Worm (Caenorhabditis elegans) whole organism, young adult: ENCODE measurements around the gene msp-33.

Source experiments
- B0336.3 ChIP-seq: fragments of 200-800 bp; sonication (Bioruptor generic); IDR thresholded peaks from 2 replicates; pipeline ENCODE4 v1.3.6; 2022; ENCODE audit warnings: missing genetic modification characterization, missing compliant biosample characterization
- C06A6.2 ChIP-seq: fragments of 200-800 bp; sonication (Bioruptor generic); conservative IDR thresholded peaks from 2 replicates; pipeline ENCODE4 v1.3.6; 2022; ENCODE audit warnings: missing genetic modification characterization, missing compliant biosample characterization
- C17E4.6 ChIP-seq: fragments of 200-800 bp; sonication (Bioruptor generic); IDR thresholded peaks from 2 replicates; pipeline ENCODE4 v1.3.6; 2022; ENCODE audit warnings: missing genetic modification reagents, missing genetic modification characterization, missing compliant biosample characterization
- F37B4.10 ChIP-seq: fragments of 200-800 bp; sonication (Bioruptor generic); IDR thresholded peaks from 2 replicates; pipeline ENCODE4 v1.3.6; 2022; ENCODE audit warnings: missing genetic modification characterization, missing compliant biosample characterization
- F39B2.1 ChIP-seq: fragments of 200-800 bp; sonication (Bioruptor generic); IDR thresholded peaks from 2 replicates; pipeline ENCODE4 v1.3.6; 2022; ENCODE audit warnings: missing genetic modification reagents, missing genetic modification characterization, missing compliant biosample characterization
- F57C9.4 ChIP-seq: sonication (generic microtip); optimal IDR thresholded peaks from 2 replicates; lab custom pipeline; 2017; ENCODE audit warnings: mild to moderate bottlenecking, missing genetic modification characterization, missing compliant biosample characterization
- K12H6.12 ChIP-seq: fragments of 200-800 bp; sonication (Bioruptor generic); optimal IDR thresholded peaks from 2 replicates; lab custom pipeline; 2018; ENCODE audit warnings: mild to moderate bottlenecking, missing genetic modification characterization, missing compliant biosample characterization
- T26A5.8 ChIP-seq: sonication (generic microtip); optimal IDR thresholded peaks from 2 replicates; lab custom pipeline; 2016; ENCODE audit warnings: missing genetic modification characterization, missing compliant biosample characterization
- Y53F4B.3 ChIP-seq: fragments of 200-800 bp; sonication (Bioruptor generic); IDR thresholded peaks from 2 replicates; pipeline ENCODE4 v1.3.6; 2022; ENCODE audit warnings: missing genetic modification reagents, missing genetic modification characterization, missing compliant biosample characterization
- Y56A3A.18 ChIP-seq: fragments of 200-800 bp; sonication (Bioruptor generic); IDR thresholded peaks from 2 replicates; pipeline ENCODE4 v1.3.6; 2022; ENCODE audit warnings: missing genetic modification reagents, missing genetic modification characterization, missing compliant biosample characterization
- Y67H2A.10 ChIP-seq: fragments of 200-800 bp; sonication (Bioruptor generic); conservative IDR thresholded peaks from 2 replicates; pipeline ENCODE4 v1.3.6; 2022; ENCODE audit warnings: missing genetic modification reagents, missing genetic modification characterization, missing compliant biosample characterization
- aptf-2 ChIP-seq: fragments of 200-800 bp; sonication (Bioruptor generic); conservative IDR thresholded peaks from 2 replicates; pipeline ENCODE4 v1.3.6; 2022; ENCODE audit warnings: missing genetic modification reagents, missing genetic modification characterization, missing compliant biosample characterization
- athp-1 ChIP-seq: sonication (generic microtip); optimal IDR thresholded peaks from 2 replicates; lab custom pipeline; 2017; ENCODE audit warnings: mild to moderate bottlenecking, missing genetic modification characterization, missing compliant biosample characterization
- attf-3 ChIP-seq: fragments of 200-800 bp; sonication (Bioruptor generic); conservative IDR thresholded peaks from 2 replicates; pipeline ENCODE4 v1.3.6; 2022; ENCODE audit warnings: missing genetic modification reagents, missing genetic modification characterization, missing compliant biosample characterization
- attf-5 ChIP-seq: fragments of 200-800 bp; sonication (Bioruptor generic); optimal IDR thresholded peaks from 2 replicates; lab custom pipeline; 2018; ENCODE audit warnings: mild to moderate bottlenecking, missing genetic modification characterization, missing compliant biosample characterization
- ceh-91 ChIP-seq: fragments of 200-800 bp; sonication (Bioruptor generic); IDR thresholded peaks from 2 replicates; pipeline ENCODE4 v1.3.6; 2022; ENCODE audit warnings: missing genetic modification reagents, missing genetic modification characterization, missing compliant biosample characterization
- dox-1 ChIP-seq: fragments of 200-800 bp; sonication (Bioruptor generic); IDR thresholded peaks from 2 replicates; pipeline ENCODE4 v1.3.6; 2022; ENCODE audit warnings: missing genetic modification reagents, missing genetic modification characterization, missing compliant biosample characterization
- dpl-1 ChIP-seq: fragments of 150-350 bp; optimal IDR thresholded peaks from 2 replicates; lab custom pipeline; 2014; ENCODE audit warnings: missing biosample characterization, missing genetic modification reagents, missing genetic modification characterization
- egl-18 ChIP-seq: fragments of 200-800 bp; sonication (Bioruptor generic); IDR thresholded peaks from 2 replicates; pipeline ENCODE4 v1.3.6; 2022; ENCODE audit warnings: missing genetic modification reagents, missing genetic modification characterization, missing compliant biosample characterization
- ets-4 ChIP-seq: fragments of 200-800 bp; sonication (Bioruptor generic); optimal IDR thresholded peaks from 2 replicates; lab custom pipeline; 2018; ENCODE audit warnings: mild to moderate bottlenecking, missing genetic modification characterization, missing compliant biosample characterization
- fkh-3 ChIP-seq: sonication (generic microtip); optimal IDR thresholded peaks from 2 replicates; lab custom pipeline; 2016; ENCODE audit warnings: mild to moderate bottlenecking, missing genetic modification characterization, missing compliant biosample characterization
- him-1 ChIP-seq: sonication (generic microtip); optimal IDR thresholded peaks from 2 replicates; lab custom pipeline; 2016; ENCODE audit warnings: missing genotype, missing genetic modification reagents, missing genetic modification characterization, missing compliant biosample characterization
- hlh-26 ChIP-seq: fragments of 200-800 bp; sonication (Bioruptor generic); conservative IDR thresholded peaks from 2 replicates; pipeline ENCODE4 v1.3.6; 2022; ENCODE audit warnings: missing genetic modification reagents, missing genetic modification characterization, missing compliant biosample characterization
- let-526 ChIP-seq: fragments of 200-800 bp; sonication (Bioruptor generic); IDR thresholded peaks from 2 replicates; pipeline ENCODE4 v1.3.6; 2022; ENCODE audit warnings: missing genetic modification reagents, missing genetic modification characterization, missing compliant biosample characterization
- lin-54 ChIP-seq: fragments of 200-800 bp; sonication (Bioruptor generic); optimal IDR thresholded peaks from 2 replicates; lab custom pipeline; 2018; ENCODE audit warnings: mild to moderate bottlenecking, missing genetic modification characterization, missing compliant biosample characterization
- lsl-1 ChIP-seq: fragments of 200-800 bp; sonication (Bioruptor generic); optimal IDR thresholded peaks from 2 replicates; lab custom pipeline; 2018; ENCODE audit warnings: mild to moderate bottlenecking, missing genetic modification characterization, moderate library complexity, missing compliant biosample characterization
- madf-10 ChIP-seq: sonication (generic microtip); optimal IDR thresholded peaks from 2 replicates; lab custom pipeline; 2016; ENCODE audit warnings: mild to moderate bottlenecking, missing genetic modification characterization, missing compliant biosample characterization
- mcd-1 ChIP-seq: fragments of 200-800 bp; sonication (Bioruptor generic); IDR thresholded peaks from 2 replicates; pipeline ENCODE4 v1.3.6; 2022; ENCODE audit warnings: missing genetic modification reagents, missing genetic modification characterization, missing compliant biosample characterization
- mes-4 ChIP-seq: sonication (generic microtip); optimal IDR thresholded peaks from 2 replicates; lab custom pipeline; 2016; ENCODE audit warnings: missing genotype, missing genetic modification characterization, missing compliant biosample characterization
- nfya-1 ChIP-seq: sonication (generic microtip); optimal IDR thresholded peaks from 2 replicates; lab custom pipeline; 2017; ENCODE audit warnings: antibody characterized with exemption, missing compliant biosample characterization, missing genetic modification characterization, borderline replicate concordance; ENCODE audit not compliant: insufficient read depth
- nfya-2 ChIP-seq: fragments of 200-800 bp; sonication (Bioruptor generic); IDR thresholded peaks from 2 replicates; pipeline ENCODE4 v1.3.6; 2022; ENCODE audit warnings: missing genetic modification reagents, missing genetic modification characterization, missing compliant biosample characterization
- nhr-120 ChIP-seq: fragments of 200-800 bp; sonication (Bioruptor generic); IDR thresholded peaks from 2 replicates; pipeline ENCODE4 v1.3.6; 2022; ENCODE audit warnings: missing genetic modification characterization, missing compliant biosample characterization
- nhr-27 ChIP-seq: fragments of 200-800 bp; sonication (Bioruptor generic); optimal IDR thresholded peaks from 2 replicates; lab custom pipeline; 2018; ENCODE audit warnings: mild to moderate bottlenecking, missing genetic modification characterization, moderate library complexity, missing compliant biosample characterization
- nhr-80 ChIP-seq: sonication (generic microtip); optimal IDR thresholded peaks from 2 replicates; lab custom pipeline; 2016; ENCODE audit warnings: missing genetic modification characterization, missing compliant biosample characterization
- nhr-90 ChIP-seq: sonication (generic microtip); optimal IDR thresholded peaks from 2 replicates; lab custom pipeline; 2016; ENCODE audit warnings: missing genotype, mild to moderate bottlenecking, missing genetic modification characterization, missing compliant biosample characterization
- rcor-1 ChIP-seq: fragments of 200-800 bp; sonication (Bioruptor generic); IDR thresholded peaks from 2 replicates; pipeline ENCODE4 v1.3.6; 2022; ENCODE audit warnings: missing genetic modification reagents, missing genetic modification characterization, missing compliant biosample characterization
- rec-8 ChIP-seq, 2 experiments: sonication (generic microtip); optimal IDR thresholded peaks; 2 replicates each; lab custom pipeline; 2016; ENCODE audit warnings: mild to moderate bottlenecking in 2 of 2, missing genetic modification characterization in 2 of 2, missing genetic modification reagents in 2 of 2, missing genotype in 2 of 2, missing biosample characterization in 1 of 2, missing compliant biosample characterization in 1 of 2, moderate library complexity in 1 of 2
- repo-1 ChIP-seq: sonication (generic microtip); optimal IDR thresholded peaks from 2 replicates; lab custom pipeline; 2017; ENCODE audit warnings: mild to moderate bottlenecking, missing genetic modification characterization, missing compliant biosample characterization
- sea-2 ChIP-seq: fragments of 200-800 bp; sonication (Bioruptor generic); IDR thresholded peaks from 2 replicates; pipeline ENCODE4 v1.3.6; 2022; ENCODE audit warnings: missing genetic modification characterization, missing compliant biosample characterization
- unc-62 ChIP-seq: fragments of 150-350 bp; optimal IDR thresholded peaks from 2 replicates; lab custom pipeline; 2014; ENCODE audit warnings: missing biosample characterization, missing genetic modification reagents, missing genetic modification characterization

msp-33 gene

ce11 chrII:4892594-4892993 is at the start of gene msp-33:
msp-33 (minus strand) TSS chrII:4892694.
- TF ChIP-seq nhr-120 (GFP tag; lab: Robert Waterston, UW) (0 out of 2 replicates have a peak, but pooled peaks have one; percentile 66), dox-1 (GFP tag; lab: Robert Waterston, UW) (no peak)

ce11 chrII:4941541-4942206 is 49.2 kb upstream of the msp-33 start, which contains the start of gene ZK546.19:
ZK546.19 (plus strand) TSS chrII:4941726.
- TF ChIP-seq let-526 (no peak), him-1 (tag; lab: Kevin White, UChicago) (no peak), T26A5.8 (tag; lab: Kevin White, UChicago) (no peak), Y67H2A.10 (no peak), lsl-1 (GFP tag; lab: Kevin White, UChicago) (no peak)

DNA sequence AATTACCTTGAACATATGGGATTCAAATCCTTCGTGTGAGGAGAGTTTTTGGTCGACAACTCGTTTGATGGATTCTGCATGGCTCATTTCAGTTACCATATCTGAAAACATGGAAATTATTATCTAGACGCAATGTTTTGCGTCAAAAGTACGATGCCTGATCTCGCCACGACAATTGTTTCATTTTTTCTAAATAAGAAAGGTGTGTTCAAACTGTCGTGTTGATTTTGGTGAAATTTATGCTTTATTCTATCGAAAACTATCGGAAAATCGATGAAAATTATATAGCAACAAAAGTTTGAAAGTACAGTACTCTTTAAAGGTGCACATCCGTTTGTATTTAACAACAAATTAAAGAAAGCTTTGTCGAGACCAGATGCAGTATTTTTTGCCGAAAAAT is 48.6 kb upstream of the msp-33 start, which contains the start of gene cblc-1:
Gene cblc-1 (minus strand): TSS at position 101 of the 400 bp plus-strand sequence.
- TF ChIP-seq F37B4.10 (no peak), egl-18 (GFP tag; lab: Robert Waterston, UW) (no peak), sea-2 (GFP tag; lab: Robert Waterston, UW) (no peak), nhr-90 (tag; lab: Kevin White, UChicago) (no peak)
- TF ChIP-seq, all 124 proteins: peak for 0

- TF ChIP-seq repo-1 (tag; lab: Kevin White, UChicago) (no peak), ceh-91 (no peak), nfya-2 (no peak), hlh-26 (GFP tag; lab: Robert Waterston, UW) (no peak), Y53F4B.3 (no peak), C06A6.2 (GFP tag; lab: Robert Waterston, UW) (no peak), nhr-120 (GFP tag; lab: Robert Waterston, UW) (no peak), C17E4.6 (GFP tag; lab: Robert Waterston, UW) (no peak), ets-4 (GFP tag; lab: Kevin White, UChicago) (no peak), attf-3 (GFP tag; lab: Robert Waterston, UW) (no peak)
Observed at ce11 chrII:4937743-4938142, 45.2 kb upstream of the msp-33 start, which contains the start of gene ZK546.4. ZK546.4 (plus strand) TSS chrII:4938043.

ce11 chrII:4935518-4935917 is 43.0 kb upstream of the msp-33 start, which contains the start of gene ZK546.5:
ZK546.5 (plus strand) TSS chrII:4935818.
- TF ChIP-seq mcd-1 (GFP tag; lab: Robert Waterston, UW) (0 out of 2 replicates have a peak, but pooled peaks have one; percentile 18), let-526 (no peak)

DNA sequence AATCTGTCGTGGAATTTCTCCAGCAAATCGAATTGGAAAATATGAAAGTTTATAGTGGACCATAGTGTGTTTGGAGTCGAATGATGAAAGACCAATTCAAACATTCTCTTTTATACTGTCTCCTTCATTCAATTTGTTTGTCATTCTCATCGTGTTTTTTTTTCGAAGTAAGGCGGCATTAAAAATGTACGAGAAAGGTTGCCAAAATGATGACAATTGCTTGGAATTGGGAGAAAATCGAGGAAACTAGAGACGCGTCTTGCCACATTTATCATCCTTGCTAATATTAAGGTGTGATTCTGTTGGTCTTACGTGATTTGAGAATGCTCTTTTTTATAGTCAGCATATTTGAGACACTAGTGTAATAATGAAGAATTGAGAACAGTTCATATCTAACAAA is 42.5 kb upstream of the msp-33 start, which contains the start of gene gst-30:
Gene gst-30 (minus strand): TSS at position 101 of the 400 bp plus-strand sequence.
- TF ChIP-seq attf-5 (no peak), nhr-27 (no peak), madf-10 (tag; lab: Kevin White, UChicago) (no peak), Y56A3A.18 (no peak), unc-62 (no peak), athp-1 (tag; lab: Kevin White, UChicago) (no peak), K12H6.12 (tag; lab: Kevin White, UChicago) (no peak), nhr-80 (tag; lab: Kevin White, UChicago) (no peak), rcor-1 (GFP tag; lab: Robert Waterston, UW) (no peak), T26A5.8 (tag; lab: Kevin White, UChicago) (no peak), mes-4 (tag; lab: Kevin White, UChicago) (no peak), F39B2.1 (no peak), fkh-3 (tag; lab: Kevin White, UChicago) (no peak), dpl-1 (GFP tag; lab: Kevin White, UChicago) (no peak), rec-8 (tag; optimal IDR thresholded peaks at IDR 0.05; lab: Kevin White, UChicago) (no peak), aptf-2 (GFP tag; lab: Robert Waterston, UW) (no peak), B0336.3 (GFP tag; lab: Robert Waterston, UW) (no peak), F57C9.4 (tag; lab: Kevin White, UChicago) (no peak), lin-54 (GFP tag; lab: Kevin White, UChicago) (no peak), nfya-1 (tag; lab: Kevin White, UChicago) (no peak)
- TF ChIP-seq, all 124 proteins: peak for 0
